Fruit fly (Drosophila melanogaster): Measurements from ENCODE around the gene Zir.

Gene Zir

dm6 chr2L:66369-67278, 27.9 kb upstream of the Zir start, which contains the start of gene dbr (continued):
- TF ChIP-seq CG6792 (GFP tag; optimal IDR thresholded peaks at IDR 0.05) (peak; percentile 24), CG3032 (tag; optimal IDR thresholded peaks at IDR 0.05) (peak; percentile 67), CG6808 (GFP tag; optimal IDR thresholded peaks at IDR 0.05) (peak; percentile 78), CG31627 (GFP tag; optimal IDR thresholded peaks at IDR 0.05) (no peak), CG6276 (GFP tag; optimal IDR thresholded peaks at IDR 0.05) (peak; percentile 68), ss (GFP tag; optimal IDR thresholded peaks at IDR 0.05) (peak; percentile 65 to 84), Ets21C (GFP tag; optimal IDR thresholded peaks at IDR 0.05) (no peak), fd85E (GFP tag; optimal IDR thresholded peaks at IDR 0.05) (peak; percentile 43), dac (GFP tag; optimal IDR thresholded peaks at IDR 0.05) (peak; percentile 59), svp (GFP tag) (no peak), CG34406 (GFP tag; optimal IDR thresholded peaks at IDR 0.05) (peak; percentile 29), CG11762 (GFP tag; optimal IDR thresholded peaks at IDR 0.05; ENCODE audit: insufficient read depth) (peak; percentile 10), Sox15 (GFP tag; optimal IDR thresholded peaks at IDR 0.05) (no peak), CG8119 (GFP tag; IDR thresholded peaks at IDR 0.05) (peak; percentile 77), Eip78C (GFP tag) (peak; percentile 78), fkh (GFP tag; optimal IDR thresholded peaks at IDR 0.05) (no peak), CG8632 (GFP tag; optimal IDR thresholded peaks at IDR 0.05) (peak; percentile 23)

- TF ChIP-seq eg (GFP tag; IDR thresholded peaks at IDR 0.05) (0 out of 3 replicates have a peak, but pooled peaks have one; percentile 13), CG6163 (GFP tag; IDR thresholded peaks at IDR 0.05) (peak; percentile 29; the same call in 1 of the 3 replicates), fd85E (GFP tag; optimal IDR thresholded peaks at IDR 0.05) (no peak)
Observed at dm6 chr2L:67279-67657, 27.3 kb upstream of the Zir start.

- peak; percentile 24 for TF ChIP-seq Sox14 (GFP tag; optimal IDR thresholded peaks at IDR 0.05)
- TF ChIP-seq vri (GFP tag; optimal IDR thresholded peaks at IDR 0.05) = peak; percentile 66
- TF ChIP-seq Blimp-1 (GFP tag; optimal IDR thresholded peaks at IDR 0.05) = no peak
Observed at dm6 chr2L:69560-69959, 25.0 kb upstream of the Zir start.

- no peak for TF ChIP-seq CG3032 (tag; optimal IDR thresholded peaks at IDR 0.05)
- no peak for TF ChIP-seq Eip93F (GFP tag; optimal IDR thresholded peaks at IDR 0.05)
- peak; percentile 5 for TF ChIP-seq vri (GFP tag; optimal IDR thresholded peaks at IDR 0.05)
Observed at dm6 chr2L:71457-71856, 23.1 kb upstream of the Zir start, which contains the start of gene galectin. galectin (plus strand) TSS chr2L:71757.

- TF ChIP-seq CG16779 (tag; optimal IDR thresholded peaks at IDR 0.05) (peak; percentile 22), Ets96B (tag; optimal IDR thresholded peaks at IDR 0.05) (no peak), net (GFP tag; optimal IDR thresholded peaks at IDR 0.05) (peak; percentile 7), fd85E (GFP tag; optimal IDR thresholded peaks at IDR 0.05) (no peak), CG6163 (GFP tag; IDR thresholded peaks at IDR 0.05) (peak; percentile 13; the same call in 1 of the 3 replicates), CG3919 (GFP tag; optimal IDR thresholded peaks at IDR 0.05) (peak; percentile 10), Hr39 (GFP tag; optimal IDR thresholded peaks at IDR 0.05) (no peak), CG31627 (GFP tag; optimal IDR thresholded peaks at IDR 0.05) (no peak), CG4318 (GFP tag; optimal IDR thresholded peaks at IDR 0.05) (no peak), CG3032 (tag; optimal IDR thresholded peaks at IDR 0.05) (no peak), Hr38 (GFP tag; optimal IDR thresholded peaks at IDR 0.05) (no peak), CG15336 (GFP tag; IDR thresholded peaks at IDR 0.05) (peak; percentile 17; the same call in 1 of the 2 replicates), CG8319 (GFP tag; optimal IDR thresholded peaks at IDR 0.05) (peak; percentile 16), Met (GFP tag; optimal IDR thresholded peaks at IDR 0.05) (no peak), dsx (GFP tag; optimal IDR thresholded peaks at IDR 0.05; ENCODE audit: poor library complexity, severe bottlenecking) (peak; percentile 67), fkh (GFP tag; optimal IDR thresholded peaks at IDR 0.05) (peak; percentile 67), Eip78C (GFP tag) (no peak), CG9139 (GFP tag; optimal IDR thresholded peaks at IDR 0.05) (no peak), CG6854 (GFP tag; optimal IDR thresholded peaks at IDR 0.05) (peak; percentile 25), eg (GFP tag; IDR thresholded peaks at IDR 0.05) (no peak), CG11294 (GFP tag; IDR thresholded peaks at IDR 0.05) (no peak), ss (GFP tag; optimal IDR thresholded peaks at IDR 0.05) (peak in 1 of 2 experiments; percentile 53), CG1621 (tag; optimal IDR thresholded peaks at IDR 0.05) (peak; percentile 61), Gug (GFP tag; IDR thresholded peaks at IDR 0.05) (no peak)
Observed at dm6 chr2L:71869-72751, 22.4 kb upstream of the Zir start.

All from whole organism, prepupa.